Worm (Caenorhabditis elegans): ENCODE data around the gene hmgr-1.

DNA sequence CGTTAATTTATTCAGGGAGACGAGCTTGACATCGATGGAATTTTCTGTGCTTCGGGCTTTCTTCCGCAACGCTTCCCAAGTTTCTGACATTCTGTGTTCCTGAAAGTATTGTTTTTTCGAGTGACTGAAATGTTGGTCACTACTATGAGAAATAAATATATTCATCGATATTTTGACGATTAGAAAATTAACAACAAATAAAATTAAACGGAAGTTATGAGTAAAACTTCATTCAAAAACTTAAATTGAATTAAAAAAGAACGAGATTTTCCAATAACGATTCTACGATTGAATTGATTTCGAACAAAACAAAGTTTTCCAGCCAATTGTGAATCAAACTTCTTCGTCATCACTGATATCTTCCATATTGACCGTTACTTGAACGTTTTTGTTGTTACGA is 10.2 kb upstream of the hmgr-1 start, which contains the start of gene gos-28:
- TF ChIP-seq elt-3 (tag; optimal IDR thresholded peaks at IDR 0.05) (no peak), nhr-76 (tag; optimal IDR thresholded peaks at IDR 0.05) (no peak), elt-2 (tag; optimal IDR thresholded peaks at IDR 0.05) (no peak), ets-5 (GFP tag; IDR thresholded peaks at IDR 0.05) (no peak), ceh-82 (tag; optimal IDR thresholded peaks at IDR 0.05) (no peak), aly-2 (tag; optimal IDR thresholded peaks at IDR 0.05) (no peak), lin-39 (tag; optimal IDR thresholded peaks at IDR 0.05) (no peak)
